Worm (Caenorhabditis elegans) whole organism, L4 larva: ENCODE results near the gene ZK757.1.

ENCODE experiments used
- F26F4.8 ChIP-seq: fragments of 200-800 bp; sonication (Bioruptor generic); conservative IDR thresholded peaks from 2 replicates; pipeline ENCODE4 v1.3.6; 2022; ENCODE audit warnings: missing genetic modification characterization, missing compliant biosample characterization
- F44E2.7 ChIP-seq: fragments of 200-800 bp; sonication (Bioruptor generic); IDR thresholded peaks from 2 replicates; pipeline ENCODE4 v2.1.2; 2022; ENCODE audit warnings: missing genetic modification characterization, missing compliant biosample characterization
- R02D3.7 ChIP-seq: fragments of 150-350 bp; sonication (generic microtip); optimal IDR thresholded peaks from 3 replicates; lab custom pipeline; 2014; ENCODE audit warnings: missing biosample characterization, missing genetic modification characterization
- T26A8.4 ChIP-seq: fragments of 200-800 bp; sonication (Bioruptor generic); IDR thresholded peaks from 2 replicates; pipeline ENCODE4 v1.3.6; 2022; ENCODE audit warnings: missing genetic modification characterization, missing compliant biosample characterization
- Y48G9A.11 ChIP-seq: fragments of 200-800 bp; sonication (Bioruptor generic); IDR thresholded peaks from 2 replicates; pipeline ENCODE4 v1.3.6; 2022; ENCODE audit warnings: missing genetic modification reagents, missing genetic modification characterization, missing compliant biosample characterization
- Y5F2A.4 ChIP-seq: fragments of 200-800 bp; sonication (Bioruptor generic); optimal IDR thresholded peaks from 2 replicates; lab custom pipeline; 2018; ENCODE audit warnings: mild to moderate bottlenecking, missing genetic modification characterization, missing compliant biosample characterization
- ZK337.2 ChIP-seq: fragments of 200-800 bp; sonication (Bioruptor generic); IDR thresholded peaks from 2 replicates; pipeline ENCODE4 v1.3.6; 2022; ENCODE audit warnings: missing genetic modification reagents, missing genetic modification characterization, missing compliant biosample characterization
- aha-1 ChIP-seq: fragments of 150-350 bp; peaks from one replicate; lab custom pipeline; 2014; ENCODE audit warnings: missing biosample characterization, missing genetic modification characterization
- arid-1 ChIP-seq: fragments of 200-800 bp; sonication (Bioruptor generic); conservative IDR thresholded peaks from 2 replicates; pipeline ENCODE4 v1.3.6; 2022; ENCODE audit warnings: missing genetic modification reagents, missing genetic modification characterization, missing compliant biosample characterization
- ceh-28 ChIP-seq: fragments of 150-350 bp; optimal IDR thresholded peaks from 2 replicates; lab custom pipeline; 2014; ENCODE audit warnings: missing biosample characterization, missing genetic modification reagents, missing genetic modification characterization
- ceh-32 ChIP-seq: sonication (generic microtip); optimal IDR thresholded peaks from 2 replicates; lab custom pipeline; 2016; ENCODE audit warnings: mild to moderate bottlenecking, missing genetic modification characterization, missing compliant biosample characterization; ENCODE audit not compliant: poor library complexity
- ceh-44 ChIP-seq: fragments of 200-800 bp; sonication (Bioruptor generic); IDR thresholded peaks from 2 replicates; pipeline ENCODE4 v1.3.6; 2022; ENCODE audit warnings: missing genetic modification reagents, missing genetic modification characterization, missing compliant biosample characterization
- ceh-82 ChIP-seq: sonication (generic microtip); optimal IDR thresholded peaks from 2 replicates; lab custom pipeline; 2017; ENCODE audit warnings: missing biosample characterization, missing genetic modification characterization
- ces-1 ChIP-seq: fragments of 150-350 bp; sonication (generic microtip); optimal IDR thresholded peaks from 4 replicates; lab custom pipeline; 2014; ENCODE audit warnings: missing biosample characterization, missing genetic modification reagents, missing genetic modification characterization
- cey-2 ChIP-seq: sonication (generic microtip); optimal IDR thresholded peaks from 3 replicates; lab custom pipeline; 2017; ENCODE audit warnings: missing genetic modification characterization, mild to moderate bottlenecking, missing compliant biosample characterization, antibody characterized with exemption, borderline replicate concordance; ENCODE audit not compliant: insufficient read depth
- daf-16 ChIP-seq, 3 experiments: sonication (generic microtip); optimal IDR thresholded peaks; 2 replicates each; lab custom pipeline; 2016 to 2017; ENCODE audit warnings: missing genetic modification characterization in 3 of 3, missing genetic modification reagents in 3 of 3, mild to moderate bottlenecking in 2 of 3, missing compliant biosample characterization in 2 of 3, missing biosample characterization in 1 of 3, moderate library complexity in 1 of 3
- dmd-6 ChIP-seq: fragments of 200-800 bp; sonication (Bioruptor generic); IDR thresholded peaks from 2 replicates; pipeline ENCODE4 v1.3.6; 2022; ENCODE audit warnings: missing genetic modification reagents, missing genetic modification characterization, missing compliant biosample characterization
- dmd-8 ChIP-seq: fragments of 200-800 bp; sonication (Bioruptor generic); IDR thresholded peaks from 2 replicates; pipeline ENCODE4 v1.3.6; 2022; ENCODE audit warnings: missing genetic modification characterization, missing compliant biosample characterization
- dve-1 ChIP-seq: sonication (generic microtip); optimal IDR thresholded peaks from 2 replicates; lab custom pipeline; 2017; ENCODE audit warnings: antibody characterized with exemption, mild to moderate bottlenecking, missing genetic modification characterization, missing compliant biosample characterization; ENCODE audit not compliant: insufficient read depth
- egl-27 ChIP-seq: sonication (generic microtip); optimal IDR thresholded peaks from 3 replicates; lab custom pipeline; 2017; ENCODE audit warnings: missing biosample characterization, missing genetic modification reagents, missing genetic modification characterization
- egl-43 ChIP-seq: fragments of 200-800 bp; sonication (Bioruptor generic); IDR thresholded peaks from 2 replicates; pipeline ENCODE4 v1.3.6; 2022; ENCODE audit warnings: missing genetic modification reagents, missing genetic modification characterization, missing compliant biosample characterization
- fkh-10 ChIP-seq: fragments of 150-350 bp; optimal IDR thresholded peaks from 2 replicates; lab custom pipeline; 2014; ENCODE audit warnings: missing biosample characterization, missing genetic modification reagents, missing genetic modification characterization
- fos-1 ChIP-seq: fragments of 150-350 bp; optimal IDR thresholded peaks from 2 replicates; lab custom pipeline; 2014; ENCODE audit warnings: missing biosample characterization, missing genetic modification characterization
- gei-8 ChIP-seq: fragments of 200-800 bp; sonication (Bioruptor generic); optimal IDR thresholded peaks from 2 replicates; lab custom pipeline; 2018; ENCODE audit warnings: mild to moderate bottlenecking, missing genetic modification characterization, missing compliant biosample characterization
- hlh-30 ChIP-seq: sonication (generic microtip); optimal IDR thresholded peaks from 2 replicates; lab custom pipeline; 2017; ENCODE audit warnings: antibody characterized with exemption, mild to moderate bottlenecking, missing genetic modification characterization, missing compliant biosample characterization; ENCODE audit not compliant: insufficient read depth
- lin-13 ChIP-seq: fragments of 150-350 bp; optimal IDR thresholded peaks from 2 replicates; lab custom pipeline; 2014; ENCODE audit warnings: missing biosample characterization, missing genetic modification reagents, missing genetic modification characterization
- lin-38 ChIP-seq: fragments of 200-800 bp; sonication (Bioruptor generic); IDR thresholded peaks from 2 replicates; pipeline ENCODE4 v1.3.6; 2022; ENCODE audit warnings: missing genetic modification reagents, missing genetic modification characterization, missing compliant biosample characterization
- mdt-29 ChIP-seq: fragments of 200-800 bp; sonication (Bioruptor generic); IDR thresholded peaks from 2 replicates; pipeline ENCODE4 v1.3.6; 2022; ENCODE audit warnings: missing genetic modification reagents, missing genetic modification characterization, missing compliant biosample characterization
- mxl-2 ChIP-seq: fragments of 200-800 bp; sonication (Bioruptor generic); conservative IDR thresholded peaks from 2 replicates; pipeline ENCODE4 v1.3.6; 2022; ENCODE audit warnings: missing genetic modification reagents, missing genetic modification characterization, missing compliant biosample characterization
- nhr-10 ChIP-seq: fragments of 150-350 bp; optimal IDR thresholded peaks from 2 replicates; lab custom pipeline; 2014; ENCODE audit warnings: missing biosample characterization, missing genetic modification characterization
- nhr-11 ChIP-seq: fragments of 150-350 bp; optimal IDR thresholded peaks from 2 replicates; lab custom pipeline; 2014; ENCODE audit warnings: missing biosample characterization, missing genetic modification characterization
- nhr-25 ChIP-seq: sonication (generic microtip); optimal IDR thresholded peaks from 2 replicates; lab custom pipeline; 2017; ENCODE audit warnings: missing genetic modification characterization, mild to moderate bottlenecking, missing compliant biosample characterization, antibody characterized with exemption, moderate library complexity, borderline replicate concordance; ENCODE audit not compliant: insufficient read depth
- nhr-42 ChIP-seq: fragments of 200-800 bp; sonication (Bioruptor generic); IDR thresholded peaks from 2 replicates; pipeline ENCODE4 v1.3.6; 2022; ENCODE audit warnings: missing genetic modification characterization, missing compliant biosample characterization
- nhr-77 ChIP-seq: fragments of 150-350 bp; optimal IDR thresholded peaks from 2 replicates; lab custom pipeline; 2014; ENCODE audit warnings: missing biosample characterization, missing genetic modification characterization
- php-3 ChIP-seq: fragments of 200-800 bp; sonication (Bioruptor generic); IDR thresholded peaks from 2 replicates; pipeline ENCODE4 v1.3.6; 2022; ENCODE audit warnings: missing genetic modification reagents, missing genetic modification characterization, missing compliant biosample characterization
- pqm-1 ChIP-seq: sonication (generic microtip); optimal IDR thresholded peaks from 2 replicates; lab custom pipeline; 2017; ENCODE audit warnings: missing biosample characterization, missing genetic modification characterization
- rbr-2 ChIP-seq: sonication (generic microtip); optimal IDR thresholded peaks from 2 replicates; lab custom pipeline; 2016; ENCODE audit warnings: missing genotype, missing genetic modification characterization, missing compliant biosample characterization
- sdz-12 ChIP-seq: fragments of 200-800 bp; sonication (Bioruptor generic); optimal IDR thresholded peaks from 2 replicates; lab custom pipeline; 2018; ENCODE audit warnings: mild to moderate bottlenecking, missing genetic modification characterization, missing compliant biosample characterization
- set-16 ChIP-seq: fragments of 200-800 bp; sonication (Bioruptor generic); IDR thresholded peaks from 2 replicates; pipeline ENCODE4 v1.3.6; 2022; ENCODE audit warnings: missing genetic modification reagents, missing genetic modification characterization, missing compliant biosample characterization
- skn-1 ChIP-seq: fragments of 150-350 bp; optimal IDR thresholded peaks from 2 replicates; lab custom pipeline; 2014; ENCODE audit warnings: missing biosample characterization, missing genetic modification characterization
- spr-1 ChIP-seq: sonication (generic microtip); optimal IDR thresholded peaks from 2 replicates; lab custom pipeline; 2016; ENCODE audit warnings: mild to moderate bottlenecking, missing genetic modification characterization, missing compliant biosample characterization
- tra-1 ChIP-seq: fragments of 200-800 bp; sonication (Bioruptor generic); IDR thresholded peaks from 2 replicates; pipeline ENCODE4 v1.3.6; 2022; ENCODE audit warnings: missing genetic modification reagents, missing genetic modification characterization, missing compliant biosample characterization
- unc-130 ChIP-seq: sonication (generic microtip); optimal IDR thresholded peaks from 2 replicates; lab custom pipeline; 2016; ENCODE audit warnings: missing genetic modification reagents, missing genetic modification characterization, missing compliant biosample characterization
- unc-39 ChIP-seq: sonication (generic microtip); optimal IDR thresholded peaks from 2 replicates; lab custom pipeline; 2017; ENCODE audit warnings: missing biosample characterization, missing genetic modification characterization
- unc-62 ChIP-seq, 3 experiments: fragments of 150-350 bp in 1 of 3; sonication (generic microtip); optimal IDR thresholded peaks in 2 of 3; peaks in 1 of 3; 1 replicate in 1 of 3; 2 replicates in 2 of 3; lab custom pipeline; 2014 to 2017; ENCODE audit warnings: missing biosample characterization in 3 of 3, missing genetic modification characterization in 3 of 3, missing genetic modification reagents in 3 of 3, missing genotype in 1 of 3
- vab-7 ChIP-seq: fragments of 200-800 bp; sonication (Bioruptor generic); IDR thresholded peaks from 2 replicates; pipeline ENCODE4 v1.3.6; 2022; ENCODE audit warnings: missing genetic modification reagents, missing genetic modification characterization, missing compliant biosample characterization
- zag-1 ChIP-seq: fragments of 150-350 bp; optimal IDR thresholded peaks from 2 replicates; lab custom pipeline; 2014; ENCODE audit warnings: missing biosample characterization, missing genetic modification characterization
- zfp-3 ChIP-seq: fragments of 200-800 bp; sonication (Bioruptor generic); conservative IDR thresholded peaks from 2 replicates; pipeline ENCODE4 v1.3.6; 2022; ENCODE audit warnings: missing genetic modification reagents, missing genetic modification characterization, missing compliant biosample characterization
- zip-11 ChIP-seq: fragments of 200-800 bp; sonication (Bioruptor generic); IDR thresholded peaks from 2 replicates; pipeline ENCODE4 v1.3.6; 2022; ENCODE audit warnings: missing genetic modification characterization, missing compliant biosample characterization
- zip-2 ChIP-seq: fragments of 150-350 bp; optimal IDR thresholded peaks from 2 replicates; lab custom pipeline; 2014; ENCODE audit warnings: missing biosample characterization, missing genetic modification characterization

The ZK757.1 gene

ce11 chrIII:9826005-9826404, 44.9 kb downstream of the ZK757.1 start (continued):
- peak; percentile 7; the same call in 1 of the 2 replicates for TF ChIP-seq T26A8.4 (GFP tag; lab: Robert Waterston, UW)
- no peak for TF ChIP-seq cey-2 (tag; lab: Kevin White, UChicago)
- no peak for TF ChIP-seq unc-39 (tag; lab: Kevin White, UChicago)
- TF ChIP-seq nhr-25, result no peak
- TF ChIP-seq gei-8 (GFP tag; lab: Kevin White, UChicago), result no peak
- no peak for TF ChIP-seq set-16 (GFP tag; lab: Robert Waterston, UW)
- TF ChIP-seq fkh-10 (GFP tag; lab: Kevin White, UChicago), result no peak
- TF ChIP-seq fos-1 (tag; lab: Kevin White, UChicago), result no peak
- no peak for TF ChIP-seq tra-1 (GFP tag; lab: Robert Waterston, UW)
- no peak for TF ChIP-seq skn-1 (tag; lab: Kevin White, UChicago)
- no peak for TF ChIP-seq php-3 (GFP tag; lab: Robert Waterston, UW)
- TF ChIP-seq lin-38 (GFP tag; lab: Robert Waterston, UW), result peak; percentile 62
- TF ChIP-seq arid-1, result no peak
- TF ChIP-seq mxl-2 (GFP tag; lab: Robert Waterston, UW), result no peak
- TF ChIP-seq F26F4.8 (GFP tag; lab: Robert Waterston, UW), result no peak
- no peak for TF ChIP-seq zip-11
- TF ChIP-seq ces-1 (GFP tag; lab: Kevin White, UChicago), result no peak
- peak; percentile 5 for TF ChIP-seq lin-13
- no peak for TF ChIP-seq vab-7
- 0 out of 2 replicates have a peak, but pooled peaks have one; percentile 63 for TF ChIP-seq zfp-3 (GFP tag; lab: Robert Waterston, UW)
- no peak for TF ChIP-seq spr-1 (tag; lab: Kevin White, UChicago)
- no peak for TF ChIP-seq sdz-12 (GFP tag; lab: Kevin White, UChicago)
- TF ChIP-seq nhr-42 (GFP tag; lab: Robert Waterston, UW), result no peak
- peak; percentile 27 for TF ChIP-seq nhr-11 (tag; lab: Kevin White, UChicago)
- TF ChIP-seq daf-16 (GFP tag; optimal IDR thresholded peaks at IDR 0.05; lab: Kevin White, UChicago), result no peak
- peak; percentile 49 for TF ChIP-seq daf-16 (tag; optimal IDR thresholded peaks at IDR 0.05; lab: Kevin White, UChicago)
- TF ChIP-seq dmd-8, result no peak
- TF ChIP-seq egl-43 (GFP tag; lab: Robert Waterston, UW), result no peak
- TF ChIP-seq egl-27 (tag; lab: Kevin White, UChicago), result no peak
- TF ChIP-seq pqm-1, result no peak
- no peak for TF ChIP-seq F44E2.7 (GFP tag; lab: Robert Waterston, UW)
- no peak for TF ChIP-seq ZK337.2 (GFP tag; lab: Robert Waterston, UW)
- TF ChIP-seq unc-62 (GFP tag; optimal IDR thresholded peaks at IDR 0.05 in 1 of 2; lab: Kevin White, UChicago), result no peak
- no peak for TF ChIP-seq unc-62 (tag; optimal IDR thresholded peaks at IDR 0.05; lab: Kevin White, UChicago)
- peak; percentile 29 for TF ChIP-seq rbr-2 (tag; lab: Kevin White, UChicago)
- TF ChIP-seq ceh-28 (tag; lab: Kevin White, UChicago), result no peak
- TF ChIP-seq ceh-82, result no peak
- TF ChIP-seq zip-2, result no peak
- TF ChIP-seq nhr-10 (tag; lab: Kevin White, UChicago), result no peak
- no peak for TF ChIP-seq ceh-32 (tag; lab: Kevin White, UChicago)
- peak; percentile 55 for TF ChIP-seq nhr-77
- no peak for TF ChIP-seq unc-130
- TF ChIP-seq dve-1 (tag; lab: Kevin White, UChicago), result peak; percentile 67
- TF ChIP-seq hlh-30, result peak; percentile 92
- TF ChIP-seq R02D3.7 (tag; lab: Kevin White, UChicago), result no peak
- TF ChIP-seq dmd-6 (GFP tag; lab: Robert Waterston, UW), result peak; percentile 21; the same call in 1 of the 2 replicates
- no peak for TF ChIP-seq Y48G9A.11 (GFP tag; lab: Robert Waterston, UW)
- 0 out of 2 replicates have a peak, but pooled peaks have one; percentile 45 for TF ChIP-seq mdt-29
- TF ChIP-seq zag-1, result no peak
- TF ChIP-seq aha-1 (tag; lab: Kevin White, UChicago), result peak; percentile 87
- no peak for TF ChIP-seq Y5F2A.4 (GFP tag; lab: Kevin White, UChicago)
- no peak for TF ChIP-seq ceh-44 (GFP tag; lab: Robert Waterston, UW)
